Worm (Caenorhabditis elegans) whole organism, L4 larva: Measurements from ENCODE around the gene C15F1.2.

Source experiments
- dpl-1 ChIP-seq: fragments of 150-350 bp; optimal IDR thresholded peaks from 2 replicates; lab custom pipeline; 2014; ENCODE audit warnings: missing biosample characterization, missing genetic modification reagents, missing genetic modification characterization
- egl-43 ChIP-seq: fragments of 200-800 bp; sonication (Bioruptor generic); IDR thresholded peaks from 2 replicates; pipeline ENCODE4 v1.3.6; 2022; ENCODE audit warnings: missing genetic modification reagents, missing genetic modification characterization, missing compliant biosample characterization

DNA sequence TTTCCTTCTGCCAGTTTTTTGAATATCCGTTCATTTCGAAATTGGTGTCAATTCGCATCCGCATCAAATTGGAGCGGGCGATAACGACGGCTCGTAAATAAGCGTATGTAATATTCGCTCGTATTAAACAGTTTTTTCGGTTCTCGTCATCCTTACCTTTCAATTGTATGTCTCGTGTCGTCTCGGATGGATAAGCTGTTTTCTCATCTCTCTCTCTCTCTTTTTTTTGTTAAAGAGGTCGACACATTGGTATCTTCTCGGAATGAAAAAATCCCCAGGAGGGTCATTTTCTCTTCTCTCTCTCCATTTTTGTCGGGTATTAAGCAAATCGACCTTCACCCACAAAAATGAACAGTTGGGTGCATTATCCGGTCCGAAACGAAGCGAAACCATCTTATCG lies 845 bp upstream of the C15F1.2 start:
- TF ChIP-seq egl-43 (GFP tag; lab: Robert Waterston, UW) (no peak), dpl-1 (no peak)
